Worm (Caenorhabditis elegans) whole organism, young adult: ENCODE results near the gene grl-23.

Source experiments
- T07F8.4 ChIP-seq: sonication (generic microtip); optimal IDR thresholded peaks from 2 replicates; lab custom pipeline; 2016; ENCODE audit warnings: mild to moderate bottlenecking, missing genetic modification characterization, moderate library complexity, missing compliant biosample characterization
- efl-1 ChIP-seq: fragments of 150-350 bp; optimal IDR thresholded peaks from 2 replicates; lab custom pipeline; 2014; ENCODE audit warnings: missing biosample characterization, missing genetic modification reagents, missing genetic modification characterization
- nhr-90 ChIP-seq: sonication (generic microtip); optimal IDR thresholded peaks from 2 replicates; lab custom pipeline; 2016; ENCODE audit warnings: missing genotype, mild to moderate bottlenecking, missing genetic modification characterization, missing compliant biosample characterization
- repo-1 ChIP-seq: sonication (generic microtip); optimal IDR thresholded peaks from 2 replicates; lab custom pipeline; 2017; ENCODE audit warnings: mild to moderate bottlenecking, missing genetic modification characterization, missing compliant biosample characterization
- zfh-2 ChIP-seq: fragments of 200-800 bp; sonication (Bioruptor generic); conservative IDR thresholded peaks from 2 replicates; pipeline ENCODE4 v1.3.6; 2022; ENCODE audit warnings: missing genetic modification reagents, missing genetic modification characterization, missing compliant biosample characterization

- TF ChIP-seq repo-1 (tag; lab: Kevin White, UChicago) (no peak), zfh-2 (no peak), nhr-90 (tag; lab: Kevin White, UChicago) (no peak), efl-1 (GFP tag; lab: Kevin White, UChicago) (no peak), T07F8.4 (tag; lab: Kevin White, UChicago) (no peak)
These were observed 19.5 kb upstream of the grl-23 start, which contains the start of gene mma-1 for ce11 chrV:12596196-12596595.
